Worm (Caenorhabditis elegans) whole organism, L3 larva: ENCODE measurements around the gene pqn-8.

Experiments used
- ama-1 ChIP-seq: fragments of 150-350 bp; optimal IDR thresholded peaks from 2 replicates; lab custom pipeline; 2018
- elt-2 ChIP-seq: sonication (generic microtip); optimal IDR thresholded peaks from 2 replicates; lab custom pipeline; 2016; ENCODE audit warnings: missing genetic modification reagents, mild to moderate bottlenecking, missing genetic modification characterization, missing compliant biosample characterization
- fkh-10 ChIP-seq: sonication (generic microtip); optimal IDR thresholded peaks from 2 replicates; lab custom pipeline; 2017; ENCODE audit warnings: missing biosample characterization, missing genetic modification reagents, missing genetic modification characterization
- jun-1 ChIP-seq: fragments of 150-350 bp; optimal IDR thresholded peaks from 2 replicates; lab custom pipeline; 2014; ENCODE audit warnings: missing biosample characterization, missing genetic modification reagents, missing genetic modification characterization
- mdl-1 ChIP-seq: fragments of 150-350 bp; optimal IDR thresholded peaks from 2 replicates; lab custom pipeline; 2014; ENCODE audit warnings: missing biosample characterization, missing genetic modification characterization
- nhr-237 ChIP-seq: fragments of 150-350 bp; optimal IDR thresholded peaks from 2 replicates; lab custom pipeline; 2014; ENCODE audit warnings: missing biosample characterization, missing genetic modification characterization
- nhr-77 ChIP-seq: fragments of 150-350 bp; optimal IDR thresholded peaks from 2 replicates; lab custom pipeline; 2014; ENCODE audit warnings: missing biosample characterization, missing genetic modification characterization
- pqm-1 ChIP-seq: fragments of 150-350 bp; optimal IDR thresholded peaks from 2 replicates; lab custom pipeline; 2017; ENCODE audit warnings: missing biosample characterization, missing genetic modification characterization, inconsistent platforms
- skn-1 ChIP-seq: fragments of 150-350 bp; optimal IDR thresholded peaks from 2 replicates; lab custom pipeline; 2014; ENCODE audit warnings: missing biosample characterization, missing genetic modification characterization
- unc-39 ChIP-seq: sonication (generic microtip); optimal IDR thresholded peaks from 4 replicates; lab custom pipeline; 2017; ENCODE audit warnings: missing biosample characterization, missing genetic modification characterization

ce11 chrIII:9965444-9965843 lies 32.3 kb downstream of the pqn-8 start:
- TF ChIP-seq unc-39 (tag; lab: Kevin White, UChicago) = no peak
- TF ChIP-seq skn-1 (tag; lab: Kevin White, UChicago) = no peak
- TF ChIP-seq elt-2 = no peak
- TF ChIP-seq nhr-237 (tag; lab: Kevin White, UChicago) = no peak
- no peak for TF ChIP-seq fkh-10 (GFP tag; lab: Kevin White, UChicago)
- TF ChIP-seq mdl-1 (tag; lab: Kevin White, UChicago) = no peak
- no peak for TF ChIP-seq ama-1 (lab: Kevin White, UChicago)
- no peak for TF ChIP-seq pqm-1 (tag; lab: Kevin White, UChicago)
- no peak for TF ChIP-seq nhr-77 (tag; lab: Kevin White, UChicago)
- no peak for TF ChIP-seq jun-1 (tag; lab: Kevin White, UChicago)
